Fruit fly (Drosophila melanogaster) whole organism: ENCODE results near the gene CG33658.

ENCODE experiments used
- CG8478 ChIP-seq: fragments of >200 bp; optimal IDR thresholded peaks from 2 replicates; lab custom pipeline; 2018; ENCODE audit warnings: inconsistent platforms
- EcR ChIP-seq, 2 experiments: fragments of >200 bp; optimal IDR thresholded peaks; 2 replicates each; lab custom pipeline; 2017; ENCODE audit warnings: missing biosample characterization in 2 of 2, missing genetic modification characterization in 2 of 2, missing genetic modification reagents in 2 of 2
- usp ChIP-seq: fragments of >200 bp; optimal IDR thresholded peaks from 2 replicates; lab custom pipeline; 2017; ENCODE audit warnings: missing biosample characterization, missing genetic modification characterization, mixed read lengths

DNA sequence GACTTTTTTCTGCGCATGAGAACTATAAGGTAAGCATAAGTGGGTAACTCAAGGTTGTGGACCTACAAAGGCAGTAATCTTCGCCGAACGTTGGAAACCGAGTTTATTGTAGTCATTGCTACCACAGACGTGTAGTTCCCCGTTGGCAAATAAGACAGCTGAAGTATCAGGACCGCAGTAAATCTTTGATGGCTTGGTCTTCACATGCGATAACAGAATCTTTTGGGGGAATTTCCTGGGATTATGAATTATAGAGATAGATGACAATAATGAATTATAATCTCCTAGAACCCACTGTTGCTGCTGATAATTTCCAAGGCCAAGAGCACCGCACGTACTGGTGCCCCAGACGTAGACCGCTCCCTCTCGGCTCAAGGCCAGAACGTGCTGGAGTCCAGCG lies 17.9 kb downstream of the CG33658 start:
- TF ChIP-seq CG8478 (lab: Kevin White, UChicago) (no peak), usp (GFP tag; lab: Kevin White, UChicago) (no peak), EcR (GFP tag; optimal IDR thresholded peaks at IDR 0.05; lab: Kevin White, UChicago) (no peak)
